Worm (Caenorhabditis elegans) whole organism, mixed stage, embryonic: ENCODE results near the gene T22B7.3.

ENCODE experiments used
- ceh-39 ChIP-seq: fragments of 150-350 bp; optimal IDR thresholded peaks from 2 replicates; lab custom pipeline; 2014; ENCODE audit warnings: missing biosample characterization, missing genetic modification characterization
- lin-13 ChIP-seq: fragments of 150-350 bp; optimal IDR thresholded peaks from 2 replicates; lab custom pipeline; 2014; ENCODE audit warnings: missing biosample characterization, missing genetic modification characterization
- lsy-2 ChIP-seq: fragments of 150-350 bp; optimal IDR thresholded peaks from 2 replicates; lab custom pipeline; 2014; ENCODE audit warnings: missing biosample characterization, missing genetic modification characterization
- ztf-11 ChIP-seq: fragments of 150-350 bp; optimal IDR thresholded peaks from 2 replicates; lab custom pipeline; 2014; ENCODE audit warnings: missing biosample characterization, missing genetic modification characterization

DNA sequence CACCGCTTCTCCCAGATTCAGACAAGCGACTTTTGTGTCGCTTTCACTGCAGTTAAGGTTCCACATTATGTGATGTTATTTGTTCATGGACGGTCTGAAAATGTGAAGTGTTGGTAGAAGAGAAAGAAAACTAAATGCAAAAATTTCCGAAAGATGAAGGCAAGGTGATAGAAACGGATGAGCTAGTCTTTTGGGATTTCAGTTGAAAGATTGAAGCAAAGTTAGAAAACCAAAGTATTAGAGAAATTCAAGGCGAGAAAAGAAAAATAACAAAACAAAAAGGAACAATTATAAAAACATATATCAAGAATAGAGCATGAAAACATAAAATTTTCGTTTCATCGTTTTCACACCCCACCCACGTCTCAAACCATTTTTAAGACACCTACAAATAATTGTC, 36.0 kb upstream of the T22B7.3 start, which contains the start of gene octr-1:
- TF ChIP-seq lin-13 (tag; lab: Kevin White, UChicago) (no peak), ceh-39 (tag; lab: Kevin White, UChicago) (no peak), lsy-2 (tag; lab: Kevin White, UChicago) (no peak), ztf-11 (tag; lab: Kevin White, UChicago) (no peak)
